Fruit fly (Drosophila melanogaster): Measurements from ENCODE around the gene CG14968.

Gene CG14968

dm6 chr3L:3334784-3335183 lies 31.9 kb upstream of the CG14968 start, which contains the start of gene CG14969 (continued):
- TF ChIP-seq ash1 (GFP tag; optimal IDR thresholded peaks at IDR 0.05) (no peak), CoRest (tag; optimal IDR thresholded peaks at IDR 0.05) (peak; percentile 15), BtbVII (GFP tag; optimal IDR thresholded peaks at IDR 0.05) (no peak), Dfd (GFP tag; optimal IDR thresholded peaks at IDR 0.05) (no peak), CG15269 (tag; optimal IDR thresholded peaks at IDR 0.05) (no peak), Kr (GFP tag; optimal IDR thresholded peaks at IDR 0.05) (no peak), CG11456 (GFP tag; IDR thresholded peaks at IDR 0.05) (no peak), vvl (GFP tag; IDR thresholded peaks at IDR 0.05) (peak; percentile 21; the same call in 1 of the 2 replicates), CG9437 (GFP tag; optimal IDR thresholded peaks at IDR 0.05) (no peak), CG8281 (tag; optimal IDR thresholded peaks at IDR 0.05) (no peak), Poxn (GFP tag; IDR thresholded peaks at IDR 0.05) (no peak), Atf6 (GFP tag; IDR thresholded peaks at IDR 0.05) (no peak), Nf-YA (GFP tag; IDR thresholded peaks at IDR 0.05) (no peak), dimm (GFP tag; IDR thresholded peaks at IDR 0.05) (no peak), tgo (GFP tag; IDR thresholded peaks at IDR 0.05) (no peak), CG13296 (GFP tag; optimal IDR thresholded peaks at IDR 0.05) (no peak), Med (GFP tag) (peak; percentile 73), ato (GFP tag; IDR thresholded peaks at IDR 0.05; ENCODE audit: partially characterized antibody) (no peak; the same call in 1 of the 2 replicates), knrl (GFP tag; IDR thresholded peaks at IDR 0.05; ENCODE audit: partially characterized antibody) (peak; percentile 39; the same call in 2 of the 3 replicates), CG10431 (GFP tag; optimal IDR thresholded peaks at IDR 0.05) (no peak), Fer2 (tag; optimal IDR thresholded peaks at IDR 0.05) (no peak), Ets97D (GFP tag; optimal IDR thresholded peaks at IDR 0.05) (peak; percentile 39), Tbp (GFP tag; optimal IDR thresholded peaks at IDR 0.05) (no peak), CG12071 (GFP tag; optimal IDR thresholded peaks at IDR 0.05) (no peak), pita (GFP tag; optimal IDR thresholded peaks at IDR 0.05) (no peak), danr (GFP tag; IDR thresholded peaks at IDR 0.05) (no peak), CG3163 (GFP tag; optimal IDR thresholded peaks at IDR 0.05) (no peak), pb (GFP tag; optimal IDR thresholded peaks at IDR 0.05) (no peak), MBD-R2 (GFP tag; IDR thresholded peaks at IDR 0.05) (peak; percentile 72), CG1603 (tag; optimal IDR thresholded peaks at IDR 0.05) (peak; percentile 70), CG14441 (GFP tag; IDR thresholded peaks at IDR 0.05) (no peak), ci (GFP tag; IDR thresholded peaks at IDR 0.05) (0 out of 3 replicates have a peak, but pooled peaks have one; percentile 5), CG3407 (GFP tag; optimal IDR thresholded peaks at IDR 0.05) (no peak), CG8924 (tag; optimal IDR thresholded peaks at IDR 0.05) (peak; percentile 3), dpn (GFP tag; optimal IDR thresholded peaks at IDR 0.05) (peak in 1 of 2 experiments; percentile 32), pnt (GFP tag; optimal IDR thresholded peaks at IDR 0.05) (no peak), CG2129 (GFP tag; IDR thresholded peaks at IDR 0.05; ENCODE audit: partially characterized antibody) (no peak), lov (optimal IDR thresholded peaks at IDR 0.05) (no peak), lov (GFP tag; IDR thresholded peaks at IDR 0.05) (no peak), CG6765 (GFP tag; optimal IDR thresholded peaks at IDR 0.05) (no peak), cas (GFP tag; IDR thresholded peaks at IDR 0.05) (no peak), klu (GFP tag; IDR thresholded peaks at IDR 0.05) (no peak), tap (tag; optimal IDR thresholded peaks at IDR 0.05) (no peak), tin (GFP tag; optimal IDR thresholded peaks at IDR 0.05) (peak; percentile 18), CG10565 (GFP tag; optimal IDR thresholded peaks at IDR 0.05) (no peak), rib (GFP tag; IDR thresholded peaks at IDR 0.05) (no peak), CG14860 (GFP tag; IDR thresholded peaks at IDR 0.05; ENCODE audit: partially characterized antibody) (peak; percentile 46; the same call in 1 of the 3 replicates), nerfin-1 (tag; optimal IDR thresholded peaks at IDR 0.05) (no peak), hbn (GFP tag; IDR thresholded peaks at IDR 0.05; ENCODE audit: partially characterized antibody) (peak; percentile 37; the same call in 1 of the 2 replicates), CG13123 (GFP tag; optimal IDR thresholded peaks at IDR 0.05) (no peak), Neu2 (GFP tag; optimal IDR thresholded peaks at IDR 0.05; ENCODE audit: borderline replicate concordance) (no peak), CG2120 (GFP tag; optimal IDR thresholded peaks at IDR 0.05) (peak; percentile 25)

Data from whole organism, embryonic.